Worm (Caenorhabditis elegans): Measurements from ENCODE around the gene nex-2.

- TF ChIP-seq ama-1 (optimal IDR thresholded peaks at IDR 0.05), result no peak
- no peak for TF ChIP-seq tra-4 (tag; optimal IDR thresholded peaks at IDR 0.05)
- TF ChIP-seq ceh-36 (tag; optimal IDR thresholded peaks at IDR 0.05), result no peak
- TF ChIP-seq flt-1 (GFP tag; IDR thresholded peaks at IDR 0.05), result no peak
- TF ChIP-seq hnd-1 (tag; optimal IDR thresholded peaks at IDR 0.05), result no peak
- no peak for TF ChIP-seq tbx-11 (GFP tag; IDR thresholded peaks at IDR 0.05)
- TF ChIP-seq ceh-13 (GFP tag; optimal IDR thresholded peaks at IDR 0.05), result no peak
- no peak for TF ChIP-seq ets-7 (tag; optimal IDR thresholded peaks at IDR 0.05)
- TF ChIP-seq B0310.2 (tag; optimal IDR thresholded peaks at IDR 0.05), result no peak
- TF ChIP-seq tbx-37 (GFP tag; conservative IDR thresholded peaks at IDR 0.05), result no peak
- TF ChIP-seq scrt-1 (GFP tag; IDR thresholded peaks at IDR 0.05), result no peak
- TF ChIP-seq pes-1 (GFP tag; IDR thresholded peaks at IDR 0.05), result no peak
Measured at ce11 chrIII:10359916-10360315, 29.7 kb upstream of the nex-2 start.
